Worm (Caenorhabditis elegans) whole organism, L1 larva: ENCODE measurements around the gene nep-13.

Experiments
- elt-2 ChIP-seq: sonication (generic microtip); optimal IDR thresholded peaks from 2 replicates; lab custom pipeline; 2016; ENCODE audit warnings: missing genetic modification characterization, mild to moderate bottlenecking, inconsistent platforms, missing compliant biosample characterization, missing genetic modification reagents
- hpl-2 ChIP-seq: fragments of 150-350 bp; optimal IDR thresholded peaks from 2 replicates; lab custom pipeline; 2014; ENCODE audit warnings: missing biosample characterization, missing genetic modification reagents, missing genetic modification characterization
- mdl-1 ChIP-seq, 2 experiments: fragments of 150-350 bp; optimal IDR thresholded peaks; 2 replicates each; lab custom pipeline; 2014 to 2017; ENCODE audit warnings: missing biosample characterization in 2 of 2, missing genetic modification characterization in 2 of 2, inconsistent platforms in 1 of 2
- pag-3 ChIP-seq: sonication (generic microtip); optimal IDR thresholded peaks from 2 replicates; lab custom pipeline; 2017; ENCODE audit warnings: missing genetic modification characterization, mild to moderate bottlenecking, missing compliant biosample characterization, antibody characterized with exemption, borderline replicate concordance; ENCODE audit not compliant: insufficient read depth
- pqm-1 ChIP-seq: sonication (generic microtip); optimal IDR thresholded peaks from 3 replicates; lab custom pipeline; 2017; ENCODE audit warnings: missing biosample characterization, missing genetic modification characterization
- unc-62 ChIP-seq: fragments of 150-350 bp; optimal IDR thresholded peaks from 2 replicates; lab custom pipeline; 2014; ENCODE audit warnings: missing biosample characterization, missing genetic modification reagents, missing genetic modification characterization

DNA sequence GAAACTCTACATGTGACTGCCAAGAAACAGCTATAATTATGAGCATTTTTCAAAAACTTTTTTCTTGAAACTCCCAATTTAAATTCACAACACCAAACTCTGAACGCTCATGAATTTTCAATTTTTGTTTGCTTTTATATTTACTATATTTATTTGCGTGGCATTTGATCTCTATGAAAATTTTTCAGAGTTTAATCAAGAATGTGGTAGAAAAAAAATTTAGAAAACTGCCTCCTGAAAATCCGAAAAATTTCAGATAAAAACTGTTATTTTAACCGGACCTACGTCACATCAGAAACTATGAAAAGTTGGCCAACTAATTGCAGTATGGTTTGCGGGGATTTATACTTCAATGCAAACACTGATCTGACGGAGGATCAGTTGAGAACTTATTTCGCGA lies 49.6 kb downstream of the nep-13 start, which contains the start of gene irld-27:
- TF ChIP-seq mdl-1 (tag; optimal IDR thresholded peaks at IDR 0.05; lab: Kevin White, UChicago) (no peak), pag-3 (tag; lab: Kevin White, UChicago) (no peak), elt-2 (tag; lab: Kevin White, UChicago) (no peak), hpl-2 (GFP tag; lab: Kevin White, UChicago) (no peak), pqm-1 (no peak), unc-62 (GFP tag; lab: Kevin White, UChicago) (no peak)
